Worm (Caenorhabditis elegans) whole organism, L1 larva: ENCODE measurements around the gene nas-4.

Source experiments
- egl-27 ChIP-seq, 2 experiments: fragments of 150-350 bp in 1 of 2; sonication (generic microtip); optimal IDR thresholded peaks; 3 replicates each; lab custom pipeline; 2017 to 2018; ENCODE audit warnings: missing biosample characterization in 2 of 2, missing genetic modification characterization in 2 of 2, missing genetic modification reagents in 2 of 2
- hlh-17 ChIP-seq: fragments of 200-800 bp; sonication (Bioruptor generic); optimal IDR thresholded peaks from 2 replicates; lab custom pipeline; 2018; ENCODE audit warnings: missing genetic modification characterization, mild to moderate bottlenecking, missing compliant biosample characterization, moderate library complexity, borderline replicate concordance
- nhr-237 ChIP-seq: fragments of 150-350 bp; optimal IDR thresholded peaks from 2 replicates; lab custom pipeline; 2014; ENCODE audit warnings: missing biosample characterization, missing genetic modification characterization
- nhr-77 ChIP-seq: fragments of 150-350 bp; optimal IDR thresholded peaks from 2 replicates; lab custom pipeline; 2014; ENCODE audit warnings: missing biosample characterization, missing genetic modification characterization

DNA sequence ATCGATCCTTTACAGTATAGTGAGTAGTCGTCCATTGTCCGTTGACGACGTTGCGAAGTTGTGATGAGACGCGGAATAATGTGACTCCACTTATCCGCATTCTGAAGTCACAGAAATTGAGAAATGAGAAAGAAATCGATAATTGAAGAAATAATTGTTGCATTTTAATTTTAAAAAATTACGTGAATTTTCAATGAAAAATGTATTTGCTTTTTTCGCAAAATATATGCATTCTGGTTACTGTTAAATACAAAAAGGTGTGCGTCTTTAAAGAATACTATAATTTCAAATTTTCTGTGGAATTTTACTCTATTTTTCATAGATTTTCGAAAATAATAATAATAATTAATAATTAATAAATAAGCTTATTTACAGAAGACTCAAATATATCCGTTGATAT lies 31.4 kb upstream of the nas-4 start, which contains the start of gene let-721:
- no peak for TF ChIP-seq nhr-77 (tag; lab: Kevin White, UChicago)
- TF ChIP-seq egl-27 (tag; optimal IDR thresholded peaks at IDR 0.05; lab: Kevin White, UChicago) = no peak
- TF ChIP-seq hlh-17 = no peak
- no peak for TF ChIP-seq nhr-237 (tag; lab: Kevin White, UChicago)
